Fruit fly (Drosophila melanogaster) whole organism: Measurements from ENCODE around the gene Bace.

Experiments used
- CG8478 ChIP-seq: fragments of >200 bp; optimal IDR thresholded peaks from 2 replicates; lab custom pipeline; 2018; ENCODE audit warnings: inconsistent platforms
- Dll ChIP-seq: fragments of >200 bp; optimal IDR thresholded peaks from 2 replicates; lab custom pipeline; 2017
- EcR ChIP-seq, 2 experiments: fragments of >200 bp; optimal IDR thresholded peaks; 2 replicates each; lab custom pipeline; 2017; ENCODE audit warnings: missing biosample characterization in 2 of 2, missing genetic modification characterization in 2 of 2, missing genetic modification reagents in 2 of 2
- pan ChIP-seq: fragments of >200 bp; optimal IDR thresholded peaks from 2 replicates; lab custom pipeline; 2017
- psq ChIP-seq: fragments of >200 bp; optimal IDR thresholded peaks from 2 replicates; lab custom pipeline; 2017
- usp ChIP-seq: fragments of >200 bp; optimal IDR thresholded peaks from 2 replicates; lab custom pipeline; 2017; ENCODE audit warnings: missing biosample characterization, missing genetic modification characterization, mixed read lengths

The Bace gene

dm6 chr2L:8534515-8535295, 38.6 kb upstream of the Bace start:
- no peak for TF ChIP-seq pan (lab: Kevin White, UChicago)
- no peak for TF ChIP-seq CG8478 (lab: Kevin White, UChicago)
- no peak for TF ChIP-seq usp (GFP tag; lab: Kevin White, UChicago)
- TF ChIP-seq EcR (GFP tag; optimal IDR thresholded peaks at IDR 0.05; lab: Kevin White, UChicago) = peak in 1 of 2 experiments; percentile 65

- TF ChIP-seq CG8478 (lab: Kevin White, UChicago) (no peak), pan (lab: Kevin White, UChicago) (no peak), psq (no peak), Dll (no peak), EcR (GFP tag; optimal IDR thresholded peaks at IDR 0.05; lab: Kevin White, UChicago) (no peak), usp (GFP tag; lab: Kevin White, UChicago) (no peak)
Observed at dm6 chr2L:8534118-8534514, 38.0 kb upstream of the Bace start.

dm6 chr2L:8533632-8534031, 37.5 kb upstream of the Bace start:
- TF ChIP-seq Dll (no peak), psq (no peak), EcR (GFP tag; optimal IDR thresholded peaks at IDR 0.05; lab: Kevin White, UChicago) (no peak), usp (GFP tag; lab: Kevin White, UChicago) (no peak), CG8478 (lab: Kevin White, UChicago) (no peak), pan (lab: Kevin White, UChicago) (no peak)

dm6 chr2L:8532790-8533189, 36.7 kb upstream of the Bace start:
- no peak for TF ChIP-seq psq
- no peak for TF ChIP-seq EcR (GFP tag; optimal IDR thresholded peaks at IDR 0.05; lab: Kevin White, UChicago)
- no peak for TF ChIP-seq usp (GFP tag; lab: Kevin White, UChicago)
- TF ChIP-seq Dll = no peak
- TF ChIP-seq pan (lab: Kevin White, UChicago) = no peak
- TF ChIP-seq CG8478 (lab: Kevin White, UChicago) = no peak

dm6 chr2L:8530189-8530588, 34.1 kb upstream of the Bace start:
- TF ChIP-seq psq = no peak
- TF ChIP-seq EcR (GFP tag; optimal IDR thresholded peaks at IDR 0.05; lab: Kevin White, UChicago) = no peak
- TF ChIP-seq pan (lab: Kevin White, UChicago) = no peak
- no peak for TF ChIP-seq Dll
- TF ChIP-seq usp (GFP tag; lab: Kevin White, UChicago) = no peak
- no peak for TF ChIP-seq CG8478 (lab: Kevin White, UChicago)

dm6 chr2L:8528951-8529430, 32.9 kb upstream of the Bace start, which contains the start of gene CG17834:
Gene CG17834, plus strand, starts transcription at chr2L:8529141.
- TF ChIP-seq psq (no peak), Dll (no peak), CG8478 (lab: Kevin White, UChicago) (no peak), usp (GFP tag; lab: Kevin White, UChicago) (no peak), EcR (GFP tag; optimal IDR thresholded peaks at IDR 0.05; lab: Kevin White, UChicago) (no peak), pan (lab: Kevin White, UChicago) (no peak)

dm6 chr2L:8528318-8528717, 32.2 kb upstream of the Bace start, which contains the start of the genes lmgA and lmgB:
Gene lmgA, minus strand, starts transcription at chr2L:8528618.
Gene lmgB, minus strand, starts transcription at chr2L:8528618.
- no peak for TF ChIP-seq pan (lab: Kevin White, UChicago)
- TF ChIP-seq CG8478 (lab: Kevin White, UChicago) = no peak
- no peak for TF ChIP-seq EcR (GFP tag; optimal IDR thresholded peaks at IDR 0.05; lab: Kevin White, UChicago)
- TF ChIP-seq psq = no peak
- TF ChIP-seq usp (GFP tag; lab: Kevin White, UChicago) = no peak
- TF ChIP-seq Dll = no peak

- TF ChIP-seq CG8478 (lab: Kevin White, UChicago) (no peak), psq (no peak), EcR (GFP tag; optimal IDR thresholded peaks at IDR 0.05; lab: Kevin White, UChicago) (no peak), usp (GFP tag; lab: Kevin White, UChicago) (no peak), Dll (no peak)
Observed at dm6 chr2L:8525000-8525399, 28.9 kb upstream of the Bace start.

dm6 chr2L:8522781-8523180, 26.7 kb upstream of the Bace start:
- TF ChIP-seq CG8478 (lab: Kevin White, UChicago) (no peak), Dll (no peak)

- no peak for TF ChIP-seq usp (GFP tag; lab: Kevin White, UChicago)
- no peak for TF ChIP-seq psq
- TF ChIP-seq Dll = no peak
- no peak for TF ChIP-seq CG8478 (lab: Kevin White, UChicago)
- TF ChIP-seq EcR (GFP tag; optimal IDR thresholded peaks at IDR 0.05; lab: Kevin White, UChicago) = no peak
- TF ChIP-seq pan (lab: Kevin White, UChicago) = no peak
Observed at dm6 chr2L:8521724-8522309, 25.7 kb upstream of the Bace start, which contains the start of gene Acer. Gene Acer, plus strand, starts transcription at chr2L:8521933.

dm6 chr2L:8519390-8519789, 23.3 kb upstream of the Bace start, which contains the start of gene Sgp:
Gene Sgp, plus strand, starts transcription at chr2L:8519690.
- TF ChIP-seq CG8478 (lab: Kevin White, UChicago) = no peak

dm6 chr2L:8517256-8517694, 21.2 kb upstream of the Bace start, which contains the start of the genes mRpL51 and Uba4:
Gene mRpL51, minus strand, starts transcription at chr2L:8517380.
Gene Uba4, plus strand, starts transcription at chr2L:8517411.
- no peak for TF ChIP-seq CG8478 (lab: Kevin White, UChicago)
- no peak for TF ChIP-seq Dll
- TF ChIP-seq pan (lab: Kevin White, UChicago) = no peak
- no peak for TF ChIP-seq usp (GFP tag; lab: Kevin White, UChicago)
